Fruit fly (Drosophila melanogaster) whole organism, prepupa: Measurements from ENCODE around the gene CG15012.

ENCODE experiments used
- Blimp-1 ChIP-seq: fragments of 200-800 bp; sonication (Bioruptor generic); optimal IDR thresholded peaks from 3 replicates; lab custom pipeline; 2017; ENCODE audit warnings: missing biosample characterization, missing genetic modification characterization, mild to moderate bottlenecking, moderate library complexity, missing genetic modification reagents
- CG10631 ChIP-seq: fragments of 200-800 bp; sonication (Bioruptor generic); optimal IDR thresholded peaks from 2 replicates; lab custom pipeline; 2016; ENCODE audit warnings: missing biosample characterization, missing genetic modification characterization
- CG15336 ChIP-seq: fragments of 200-800 bp; sonication (Bioruptor generic); IDR thresholded peaks from 2 replicates; pipeline ENCODE4 v1.3.6; 2022; ENCODE audit warnings: missing biosample characterization, missing genetic modification characterization
- CG3032 ChIP-seq: fragments of 200-800 bp; optimal IDR thresholded peaks from 2 replicates; lab custom pipeline; 2019; ENCODE audit warnings: missing biosample characterization, mild to moderate bottlenecking, missing genetic modification characterization, moderate library complexity
- CG31627 ChIP-seq: fragments of 200-800 bp; sonication (Bioruptor generic); optimal IDR thresholded peaks from 3 replicates; lab custom pipeline; 2016; ENCODE audit warnings: missing biosample characterization, missing genetic modification characterization
- CG32006 ChIP-seq: fragments of 200-800 bp; sonication (Bioruptor generic); optimal IDR thresholded peaks from 3 replicates; lab custom pipeline; 2017; ENCODE audit warnings: missing biosample characterization, mild to moderate bottlenecking, missing genetic modification characterization
- CG34406 ChIP-seq: fragments of 200-800 bp; sonication (Bioruptor generic); optimal IDR thresholded peaks from 3 replicates; lab custom pipeline; 2016; ENCODE audit warnings: missing biosample characterization, missing genetic modification characterization
- CG3919 ChIP-seq: fragments of 200-800 bp; sonication (Bioruptor generic); optimal IDR thresholded peaks from 3 replicates; lab custom pipeline; 2016; ENCODE audit warnings: missing biosample characterization, missing genetic modification characterization
- CG6163 ChIP-seq: fragments of 200-800 bp; sonication (Bioruptor generic); IDR thresholded peaks from 3 replicates; pipeline ENCODE4 v1.3.6; 2022; ENCODE audit warnings: missing biosample characterization, missing genetic modification characterization
- CG6276 ChIP-seq: fragments of 200-800 bp; sonication (Bioruptor generic); optimal IDR thresholded peaks from 2 replicates; lab custom pipeline; 2017; ENCODE audit warnings: missing biosample characterization, mild to moderate bottlenecking, missing genetic modification characterization
- CG6808 ChIP-seq: fragments of 200-800 bp; sonication (Bioruptor generic); optimal IDR thresholded peaks from 3 replicates; lab custom pipeline; 2017; ENCODE audit warnings: missing biosample characterization, missing genetic modification characterization, mild to moderate bottlenecking, moderate library complexity, missing genetic modification reagents
- CG7368 ChIP-seq: fragments of 200-800 bp; sonication (Bioruptor generic); optimal IDR thresholded peaks from 3 replicates; lab custom pipeline; 2016; ENCODE audit warnings: missing biosample characterization, missing genetic modification characterization
- CG8119 ChIP-seq: fragments of 200-800 bp; sonication (Bioruptor generic); IDR thresholded peaks from 3 replicates; pipeline ENCODE4 v1.3.6; 2022; ENCODE audit warnings: missing biosample characterization, missing genetic modification characterization
- CG8632 ChIP-seq: fragments of 200-800 bp; sonication (Bioruptor generic); optimal IDR thresholded peaks from 3 replicates; lab custom pipeline; 2016; ENCODE audit warnings: missing biosample characterization, missing genetic modification characterization
- CG9139 ChIP-seq: fragments of 200-800 bp; sonication (Bioruptor generic); optimal IDR thresholded peaks from 3 replicates; lab custom pipeline; 2017; ENCODE audit warnings: missing biosample characterization, mild to moderate bottlenecking, missing genetic modification characterization
- Eip78C ChIP-seq: fragments of 200-800 bp; sonication (Bioruptor generic); peaks from one replicate; lab custom pipeline; 2016; ENCODE audit warnings: missing biosample characterization, missing genetic modification characterization
- Ets21C ChIP-seq: fragments of 200-800 bp; sonication (Bioruptor generic); optimal IDR thresholded peaks from 3 replicates; lab custom pipeline; 2016; ENCODE audit warnings: missing biosample characterization, missing genetic modification characterization
- Gug ChIP-seq: fragments of 200-800 bp; sonication (Bioruptor generic); IDR thresholded peaks from 2 replicates; pipeline ENCODE4 v1.3.6; 2022; ENCODE audit warnings: missing biosample characterization, missing genetic modification characterization
- Hr38 ChIP-seq: sonication (Bioruptor generic); optimal IDR thresholded peaks from 2 replicates; lab custom pipeline; 2016; ENCODE audit warnings: missing biosample characterization, missing genetic modification characterization
- Hr39 ChIP-seq: fragments of 200-800 bp; sonication (Bioruptor generic); optimal IDR thresholded peaks from 2 replicates; lab custom pipeline; 2016; ENCODE audit warnings: missing biosample characterization, missing genetic modification characterization
- Hr4 ChIP-seq: fragments of 200-800 bp; sonication (Bioruptor generic); optimal IDR thresholded peaks from 3 replicates; lab custom pipeline; 2016; ENCODE audit warnings: missing biosample characterization, missing genetic modification characterization
- Lpt ChIP-seq: fragments of 200-800 bp; sonication (Bioruptor generic); optimal IDR thresholded peaks from 3 replicates; lab custom pipeline; 2016; ENCODE audit warnings: missing biosample characterization, missing genetic modification characterization
- OdsH ChIP-seq: fragments of 200-800 bp; sonication (Bioruptor generic); optimal IDR thresholded peaks from 3 replicates; lab custom pipeline; 2016; ENCODE audit warnings: missing biosample characterization, missing genetic modification characterization
- Smox ChIP-seq: fragments of 200-800 bp; sonication (Bioruptor generic); optimal IDR thresholded peaks from 3 replicates; lab custom pipeline; 2016; ENCODE audit warnings: missing biosample characterization, missing genetic modification characterization
- Sox14 ChIP-seq: fragments of 200-800 bp; sonication (Bioruptor generic); optimal IDR thresholded peaks from 3 replicates; lab custom pipeline; 2016; ENCODE audit warnings: missing biosample characterization, missing genetic modification characterization
- Sox15 ChIP-seq: fragments of 200-800 bp; sonication (Bioruptor generic); optimal IDR thresholded peaks from 3 replicates; lab custom pipeline; 2016; ENCODE audit warnings: missing biosample characterization, missing genetic modification characterization
- achi ChIP-seq: fragments of 200-800 bp; sonication (Bioruptor generic); optimal IDR thresholded peaks from 3 replicates; lab custom pipeline; 2016; ENCODE audit warnings: missing biosample characterization, missing genetic modification characterization
- acj6 ChIP-seq: fragments of 200-800 bp; sonication (Bioruptor generic); optimal IDR thresholded peaks from 3 replicates; lab custom pipeline; 2016; ENCODE audit warnings: missing biosample characterization, missing genetic modification characterization
- cyc ChIP-seq: fragments of 200-800 bp; sonication (Bioruptor generic); optimal IDR thresholded peaks from 3 replicates; lab custom pipeline; 2016; ENCODE audit warnings: missing biosample characterization, missing genetic modification characterization
- dsx ChIP-seq: fragments of 200-800 bp; optimal IDR thresholded peaks from 3 replicates; lab custom pipeline; 2019; ENCODE audit warnings: missing biosample characterization, mild to moderate bottlenecking, missing genetic modification characterization, moderate library complexity; ENCODE audit not compliant: poor library complexity, severe bottlenecking
- eg ChIP-seq: fragments of 200-800 bp; sonication (Bioruptor generic); IDR thresholded peaks from 3 replicates; pipeline ENCODE4 v1.3.6; 2022; ENCODE audit warnings: missing biosample characterization, missing genetic modification characterization
- esn ChIP-seq: fragments of 200-800 bp; sonication (Bioruptor generic); optimal IDR thresholded peaks from 2 replicates; lab custom pipeline; 2016; ENCODE audit warnings: missing biosample characterization, mild to moderate bottlenecking, missing genetic modification characterization, moderate library complexity
- fd59A ChIP-seq: fragments of 200-800 bp; sonication (Bioruptor generic); optimal IDR thresholded peaks from 2 replicates; lab custom pipeline; 2017; ENCODE audit warnings: missing biosample characterization, mild to moderate bottlenecking, missing genetic modification characterization, missing genetic modification reagents
- fd85E ChIP-seq: fragments of 200-800 bp; sonication (Bioruptor generic); optimal IDR thresholded peaks from 3 replicates; lab custom pipeline; 2016; ENCODE audit warnings: missing biosample characterization, missing genetic modification characterization
- fkh ChIP-seq: fragments of 200-800 bp; sonication (Bioruptor generic); optimal IDR thresholded peaks from 3 replicates; lab custom pipeline; 2017; ENCODE audit warnings: missing biosample characterization, mild to moderate bottlenecking, missing genetic modification characterization, moderate library complexity
- lz ChIP-seq: fragments of 200-800 bp; sonication (Bioruptor generic); optimal IDR thresholded peaks from 3 replicates; lab custom pipeline; 2016; ENCODE audit warnings: missing biosample characterization, missing genetic modification characterization
- pdm3 ChIP-seq: fragments of 200-800 bp; sonication (Bioruptor generic); optimal IDR thresholded peaks from 3 replicates; lab custom pipeline; 2016; ENCODE audit warnings: missing biosample characterization, missing genetic modification characterization
- spab ChIP-seq: fragments of 200-800 bp; sonication (Bioruptor generic); optimal IDR thresholded peaks from 2 replicates; lab custom pipeline; 2017; ENCODE audit warnings: missing biosample characterization, mild to moderate bottlenecking, missing genetic modification characterization, missing genetic modification reagents
- svp ChIP-seq: fragments of 200-800 bp; sonication (Bioruptor generic); peaks from one replicate; lab custom pipeline; 2016; ENCODE audit warnings: missing biosample characterization, missing genetic modification characterization
- vri ChIP-seq: fragments of 200-800 bp; sonication (Bioruptor generic); optimal IDR thresholded peaks from 3 replicates; lab custom pipeline; 2016; ENCODE audit warnings: missing biosample characterization, mild to moderate bottlenecking, missing genetic modification characterization

CG15012 gene

dm6 chr3L:4264963-4265362 lies 27.1 kb downstream of the CG15012 start:
- TF ChIP-seq Sox14 (GFP tag; lab: Kevin White, UChicago) (no peak), Gug (no peak), CG32006 (GFP tag; lab: Kevin White, UChicago) (peak; percentile 33), Hr4 (GFP tag; lab: Kevin White, UChicago) (no peak), cyc (GFP tag; lab: Kevin White, UChicago) (no peak), Ets21C (GFP tag; lab: Kevin White, UChicago) (no peak), Eip78C (GFP tag; lab: Kevin White, UChicago) (peak; percentile 63), CG6163 (GFP tag; lab: Robert Waterston, UW) (0 out of 3 replicates have a peak, but pooled peaks have one; percentile 6)

- TF ChIP-seq dsx (GFP tag; lab: Kevin White, UChicago) (no peak), Smox (GFP tag; lab: Kevin White, UChicago) (no peak), CG3919 (GFP tag; lab: Kevin White, UChicago) (no peak), CG9139 (GFP tag; lab: Kevin White, UChicago) (no peak), esn (GFP tag; lab: Kevin White, UChicago) (peak; percentile 10), pdm3 (GFP tag; lab: Kevin White, UChicago) (no peak), acj6 (no peak)
Measured at dm6 chr3L:4263502-4263901, 28.5 kb downstream of the CG15012 start, which contains the start of gene CG1273. CG1273 (plus strand) TSS chr3L:4263719.

dm6 chr3L:4262384-4262783 lies 29.7 kb downstream of the CG15012 start, which contains the start of the genes CG11586 and VhaM9.7-a:
CG11586 (minus strand) TSS chr3L:4262470.
VhaM9.7-a (plus strand) TSS chr3L:4262705.
- TF ChIP-seq Hr38 (GFP tag; lab: Kevin White, UChicago) (no peak), acj6 (peak; percentile 27), CG15336 (GFP tag; lab: Robert Waterston, UW) (no peak), fd85E (GFP tag; lab: Kevin White, UChicago) (no peak), vri (GFP tag; lab: Kevin White, UChicago) (no peak), achi (GFP tag; lab: Kevin White, UChicago) (peak; percentile 20), Blimp-1 (GFP tag; lab: Kevin White, UChicago) (no peak), Hr4 (GFP tag; lab: Kevin White, UChicago) (peak; percentile 10), CG6808 (GFP tag; lab: Kevin White, UChicago) (no peak), CG8119 (no peak), CG6276 (GFP tag; lab: Kevin White, UChicago) (no peak), OdsH (GFP tag; lab: Kevin White, UChicago) (no peak), CG8632 (GFP tag; lab: Kevin White, UChicago) (no peak), CG34406 (GFP tag; lab: Kevin White, UChicago) (no peak), Ets21C (GFP tag; lab: Kevin White, UChicago) (no peak), CG10631 (GFP tag; lab: Kevin White, UChicago) (no peak), esn (GFP tag; lab: Kevin White, UChicago) (peak; percentile 48), CG3919 (GFP tag; lab: Kevin White, UChicago) (no peak), CG32006 (GFP tag; lab: Kevin White, UChicago) (no peak), lz (peak; percentile 9), CG7368 (no peak), Lpt (GFP tag; lab: Kevin White, UChicago) (no peak), spab (GFP tag; lab: Kevin White, UChicago) (no peak), Eip78C (GFP tag; lab: Kevin White, UChicago) (peak; percentile 81), fkh (GFP tag; lab: Kevin White, UChicago) (peak; percentile 58), CG31627 (peak; percentile 12), fd59A (GFP tag; lab: Kevin White, UChicago) (no peak), CG3032 (tag; lab: Kevin White, UChicago) (no peak), svp (GFP tag; lab: Kevin White, UChicago) (no peak), Sox15 (GFP tag; lab: Kevin White, UChicago) (no peak), pdm3 (GFP tag; lab: Kevin White, UChicago) (peak; percentile 14), Hr39 (GFP tag; lab: Kevin White, UChicago) (peak; percentile 5), cyc (GFP tag; lab: Kevin White, UChicago) (no peak), eg (GFP tag; lab: Robert Waterston, UW) (no peak)
